Fruit fly (Drosophila melanogaster): ENCODE results near the gene CG31676.

The CG31676 gene

dm6 chr2L:20822489-20823195 is 17.9 kb upstream of the CG31676 start, which contains the start of gene CG9331 (continued):
- peak; percentile 15 for TF ChIP-seq CG13894 (tag; optimal IDR thresholded peaks at IDR 0.05)
- no peak for TF ChIP-seq CG8388 (GFP tag; optimal IDR thresholded peaks at IDR 0.05)
- no peak for TF ChIP-seq Fer2 (tag; optimal IDR thresholded peaks at IDR 0.05)
- no peak for TF ChIP-seq H15 (GFP tag; IDR thresholded peaks at IDR 0.05)
- peak; percentile 66 for TF ChIP-seq CG10543 (GFP tag; optimal IDR thresholded peaks at IDR 0.05)
- TF ChIP-seq gro (GFP tag; optimal IDR thresholded peaks at IDR 0.05): no peak
- TF ChIP-seq CG10366 (GFP tag; IDR thresholded peaks at IDR 0.05): no peak
- no peak for TF ChIP-seq Tbp (GFP tag; optimal IDR thresholded peaks at IDR 0.05)
- no peak for TF ChIP-seq CG5245 (GFP tag; optimal IDR thresholded peaks at IDR 0.05)
- no peak for TF ChIP-seq seq (GFP tag; IDR thresholded peaks at IDR 0.05)
- no peak for TF ChIP-seq CG10959 (GFP tag; IDR thresholded peaks at IDR 0.05)
- TF ChIP-seq CG15269 (tag; optimal IDR thresholded peaks at IDR 0.05): no peak
- TF ChIP-seq CG31365 (tag; optimal IDR thresholded peaks at IDR 0.05): no peak
- no peak for TF ChIP-seq eyg (GFP tag; optimal IDR thresholded peaks at IDR 0.05)
- no peak for TF ChIP-seq rib (GFP tag; IDR thresholded peaks at IDR 0.05)
- peak; percentile 9 for TF ChIP-seq CG15696 (tag; optimal IDR thresholded peaks at IDR 0.05)
- TF ChIP-seq CG1529 (GFP tag; optimal IDR thresholded peaks at IDR 0.05): no peak
- TF ChIP-seq Hsf (GFP tag; optimal IDR thresholded peaks at IDR 0.05): no peak
- TF ChIP-seq CG12155 (GFP tag; optimal IDR thresholded peaks at IDR 0.05): no peak
- TF ChIP-seq sqz (GFP tag; optimal IDR thresholded peaks at IDR 0.05): no peak
- no peak for TF ChIP-seq vfl (GFP tag; optimal IDR thresholded peaks at IDR 0.05)
- peak; percentile 77; the same call in 2 of the 3 replicates for TF ChIP-seq ci (GFP tag; IDR thresholded peaks at IDR 0.05)
- no peak for TF ChIP-seq ewg (GFP tag; optimal IDR thresholded peaks at IDR 0.05)
- peak in 1 of 2 experiments; percentile 90 for TF ChIP-seq insv (GFP tag; optimal IDR thresholded peaks at IDR 0.05)
- no peak for TF ChIP-seq MTF-1 (GFP tag; optimal IDR thresholded peaks at IDR 0.05; ENCODE audit: borderline replicate concordance)
- TF ChIP-seq NK7.1 (GFP tag; optimal IDR thresholded peaks at IDR 0.05): no peak
- peak; percentile 100 for TF ChIP-seq CG31224 (GFP tag; IDR thresholded peaks at IDR 0.05)
- no peak for TF ChIP-seq Fer3 (tag; optimal IDR thresholded peaks at IDR 0.05)
- no peak for TF ChIP-seq twi (tag; optimal IDR thresholded peaks at IDR 0.05)
- TF ChIP-seq CG13775 (GFP tag; optimal IDR thresholded peaks at IDR 0.05): no peak
- TF ChIP-seq CG1832 (GFP tag; optimal IDR thresholded peaks at IDR 0.05): no peak
- no peak for TF ChIP-seq Dfd (GFP tag; optimal IDR thresholded peaks at IDR 0.05)
- TF ChIP-seq HLH4C (GFP tag; IDR thresholded peaks at IDR 0.05; ENCODE audit: partially characterized antibody): peak; percentile 48; the same call in 1 of the 3 replicates
- no peak for TF ChIP-seq CG32772 (GFP tag; IDR thresholded peaks at IDR 0.05)
- TF ChIP-seq pan (optimal IDR thresholded peaks at IDR 0.05): no peak
- TF ChIP-seq pan (GFP tag; optimal IDR thresholded peaks at IDR 0.05 in 1 of 2, IDR thresholded peaks at IDR 0.05 in 1 of 2): no peak
- TF ChIP-seq CG4820 (GFP tag; optimal IDR thresholded peaks at IDR 0.05): no peak
- TF ChIP-seq HLHmδ (GFP tag; optimal IDR thresholded peaks at IDR 0.05): peak; percentile 61
- TF ChIP-seq trh (GFP tag; optimal IDR thresholded peaks at IDR 0.05): no peak
- no peak for TF ChIP-seq p53 (GFP tag; optimal IDR thresholded peaks at IDR 0.05)
- TF ChIP-seq Neu2 (GFP tag; optimal IDR thresholded peaks at IDR 0.05; ENCODE audit: borderline replicate concordance): no peak
- no peak for TF ChIP-seq CG3407 (GFP tag; optimal IDR thresholded peaks at IDR 0.05)
- TF ChIP-seq CG9932 (GFP tag; IDR thresholded peaks at IDR 0.05): peak; percentile 20; the same call in 1 of the 2 replicates
- TF ChIP-seq Oli (tag; optimal IDR thresholded peaks at IDR 0.05): no peak
- TF ChIP-seq HmgZ (tag; optimal IDR thresholded peaks at IDR 0.05): no peak
- no peak for TF ChIP-seq CG4730 (GFP tag; IDR thresholded peaks at IDR 0.05)
- no peak for TF ChIP-seq ssp (GFP tag; IDR thresholded peaks at IDR 0.05)
- TF ChIP-seq Atf3 (GFP tag; optimal IDR thresholded peaks at IDR 0.05): no peak
- TF ChIP-seq CG4707 (GFP tag; optimal IDR thresholded peaks at IDR 0.05): peak; percentile 37
- TF ChIP-seq luna (GFP tag; optimal IDR thresholded peaks at IDR 0.05): no peak

Measured in whole organism, embryonic.